Worm (Caenorhabditis elegans) whole organism, L4/young adult: ENCODE results near the gene erh-2.
A peak's percentile ranks its signal among the peaks of the same experiment; 100 is the strongest.

ENCODE experiments used
- W03F9.2 ChIP-seq: fragments of 150-350 bp; optimal IDR thresholded peaks from 2 replicates; lab custom pipeline; 2014; ENCODE audit warnings: missing biosample characterization, missing genetic modification characterization
- dao-5 ChIP-seq: sonication (generic microtip); optimal IDR thresholded peaks from 2 replicates; lab custom pipeline; 2016; ENCODE audit warnings: missing genotype, missing genetic modification characterization, moderate library complexity, missing compliant biosample characterization
- him-1 ChIP-seq: sonication (generic microtip); optimal IDR thresholded peaks from 2 replicates; lab custom pipeline; 2016; ENCODE audit warnings: missing genotype, missing genetic modification reagents, missing genetic modification characterization, missing compliant biosample characterization

The erh-2 gene

DNA sequence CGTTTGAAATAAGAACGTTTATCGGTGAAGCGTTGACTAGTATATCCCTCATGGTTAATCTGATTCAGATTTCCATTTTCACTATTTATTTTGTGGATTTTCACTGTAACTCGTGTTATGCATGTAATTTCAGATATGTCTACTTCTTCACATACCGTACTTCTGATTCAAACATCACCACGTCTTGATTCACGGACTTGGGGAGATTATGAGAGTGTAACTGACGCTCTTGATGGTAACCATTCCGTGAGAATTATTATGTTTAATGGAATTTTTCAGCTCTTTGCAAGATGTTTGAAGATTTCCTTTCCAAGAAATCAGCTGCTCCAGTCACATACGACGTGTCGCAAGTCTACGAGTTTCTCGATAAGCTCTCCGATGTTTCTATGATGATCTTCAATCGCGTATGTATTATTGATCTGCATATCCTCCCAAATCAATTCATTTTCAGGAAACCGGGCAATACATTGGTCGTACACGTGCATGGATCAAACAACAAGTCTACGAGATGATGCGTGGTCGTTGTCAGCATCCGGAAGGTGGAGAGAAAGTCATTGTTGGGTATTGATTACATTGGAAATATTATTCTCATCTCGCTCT, at the start of gene erh-2:
Gene erh-2, plus strand, starts transcription at position 134 of the 600 bp plus-strand sequence.
- TF ChIP-seq him-1 (tag; lab: Kevin White, UChicago) (no peak), dao-5 (tag; lab: Kevin White, UChicago) (no peak), W03F9.2 (tag; lab: Kevin White, UChicago) (no peak)

DNA sequence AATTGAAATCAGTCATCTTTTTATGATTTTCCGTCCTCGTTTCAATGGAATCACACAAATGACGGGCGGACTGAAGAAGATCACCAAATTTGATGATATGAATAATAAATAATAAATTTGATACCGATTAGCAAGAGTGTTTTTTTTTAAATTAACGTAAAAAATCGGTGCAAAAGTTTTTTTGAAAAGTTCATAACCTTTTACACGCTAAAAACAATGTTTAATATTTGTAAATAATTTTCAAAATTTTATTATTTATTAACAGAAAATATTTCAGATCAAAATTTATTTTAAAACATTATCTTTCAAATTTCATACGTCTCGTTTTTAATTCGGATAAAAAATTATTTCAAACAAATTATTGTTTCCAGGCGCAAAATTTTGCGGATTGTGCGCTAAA, 48.1 kb upstream of the erh-2 start, which contains the start of gene M88.3:
Gene M88.3, minus strand, starts transcription at position 101 of the 400 bp plus-strand sequence.
- TF ChIP-seq him-1 (tag; lab: Kevin White, UChicago): no peak
- no peak for TF ChIP-seq W03F9.2 (tag; lab: Kevin White, UChicago)
- no peak for TF ChIP-seq dao-5 (tag; lab: Kevin White, UChicago)

DNA sequence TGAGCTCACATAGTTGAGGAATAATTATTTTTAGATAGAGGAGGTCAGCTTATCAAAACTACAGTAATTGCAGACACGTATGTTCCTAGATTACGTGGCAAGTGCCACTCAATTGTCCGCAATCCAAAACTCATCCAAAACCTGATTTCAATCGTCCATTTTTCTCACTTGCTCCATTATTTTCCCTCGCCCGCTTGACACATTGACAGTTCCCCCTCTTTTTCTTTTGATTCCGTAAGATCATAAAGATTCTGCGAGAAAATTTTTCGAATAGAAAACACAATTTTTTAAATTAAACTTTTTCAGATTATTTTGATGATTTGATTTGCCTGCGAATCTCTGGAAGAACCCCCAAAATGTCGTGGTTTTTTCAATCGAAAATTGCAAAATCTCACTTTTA, 44.3 kb upstream of the erh-2 start, which contains the start of gene M88.4:
Gene M88.4, plus strand, starts transcription at position 301 of the 400 bp plus-strand sequence.
- TF ChIP-seq him-1 (tag; lab: Kevin White, UChicago) (no peak), W03F9.2 (tag; lab: Kevin White, UChicago) (no peak), dao-5 (tag; lab: Kevin White, UChicago) (no peak)

DNA sequence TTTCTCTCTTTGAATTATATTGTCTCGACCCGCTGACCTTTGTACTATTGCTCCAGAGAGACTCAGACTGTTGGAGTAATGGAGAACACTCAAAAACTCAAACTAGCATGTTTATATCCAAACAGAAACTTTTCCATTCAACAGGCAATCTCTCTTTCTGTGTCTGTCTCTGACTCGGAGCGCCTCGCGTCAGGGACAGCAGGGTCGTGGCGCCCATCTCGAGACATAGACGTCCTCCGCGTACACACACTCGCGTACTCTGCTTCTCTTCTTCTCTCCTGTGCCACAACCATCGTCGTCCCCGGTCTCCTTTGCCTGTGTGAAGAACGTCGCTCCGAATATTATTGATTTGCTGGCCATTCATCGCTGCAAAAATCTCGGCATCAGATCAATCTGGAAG, 41.1 kb upstream of the erh-2 start:
- peak; percentile 32 for TF ChIP-seq him-1 (tag; lab: Kevin White, UChicago)
- TF ChIP-seq W03F9.2 (tag; lab: Kevin White, UChicago): peak; percentile 20
- TF ChIP-seq dao-5 (tag; lab: Kevin White, UChicago): no peak

DNA sequence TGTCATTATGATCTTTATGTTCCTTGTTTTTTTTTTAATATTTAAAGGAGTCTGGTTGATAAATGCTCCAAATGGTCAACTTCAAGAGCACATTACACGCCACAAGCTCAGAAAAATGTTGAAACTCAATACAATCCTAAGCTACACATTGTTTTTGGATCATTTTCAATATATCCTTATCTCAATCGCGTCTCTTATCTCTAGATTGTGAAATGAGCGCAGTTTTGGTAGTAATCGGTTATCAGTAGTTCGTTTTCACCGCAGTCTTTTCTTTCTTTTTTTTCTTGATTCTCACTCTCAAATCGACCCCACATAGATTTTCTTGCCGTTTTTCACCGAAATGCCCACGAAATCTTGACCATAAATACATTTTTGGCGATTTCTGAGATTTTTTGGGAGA, 40.2 kb upstream of the erh-2 start:
- TF ChIP-seq him-1 (tag; lab: Kevin White, UChicago) (no peak), W03F9.2 (tag; lab: Kevin White, UChicago) (no peak), dao-5 (tag; lab: Kevin White, UChicago) (no peak)

DNA sequence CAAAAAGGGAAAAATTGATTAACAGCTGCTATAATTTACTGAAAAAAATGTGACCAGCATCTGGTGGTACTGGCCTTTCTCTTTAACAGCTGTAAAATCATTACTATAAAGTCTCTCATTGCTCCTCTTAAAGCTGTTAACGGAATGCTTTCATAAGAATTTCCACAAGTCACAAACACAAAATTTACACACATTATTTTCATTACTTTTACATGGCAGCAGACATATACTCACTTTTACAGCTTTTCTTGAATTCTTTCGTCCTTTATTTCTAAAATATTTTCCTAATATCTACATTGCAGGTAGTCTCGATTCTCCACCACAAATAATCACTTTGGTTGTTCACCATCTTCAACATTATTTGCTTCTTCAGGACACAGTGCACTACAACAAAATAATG, 39.7 kb upstream of the erh-2 start, which contains the start of gene imph-1:
Gene imph-1, plus strand, starts transcription at position 301 of the 400 bp plus-strand sequence.
- no peak for TF ChIP-seq W03F9.2 (tag; lab: Kevin White, UChicago)
- TF ChIP-seq him-1 (tag; lab: Kevin White, UChicago): no peak
- no peak for TF ChIP-seq dao-5 (tag; lab: Kevin White, UChicago)

DNA sequence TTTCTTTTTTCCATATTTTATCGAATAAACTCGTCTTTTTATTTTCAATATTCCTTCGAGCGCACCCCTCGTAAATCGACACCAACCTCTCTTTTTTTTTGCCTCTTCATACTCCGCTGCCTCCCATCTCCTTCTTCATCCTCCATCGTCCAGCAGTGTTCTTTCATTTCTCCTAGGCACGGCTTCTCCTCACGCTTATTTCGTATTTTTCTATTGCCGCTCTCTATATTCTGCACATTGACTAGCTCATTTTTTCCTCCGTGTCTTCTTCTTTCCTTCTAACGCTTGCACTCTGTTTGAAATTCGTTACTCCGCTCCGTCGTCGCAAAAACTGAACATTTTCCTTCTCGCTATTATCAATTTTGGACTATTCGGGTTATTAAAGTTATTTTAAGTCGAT, 37.7 kb upstream of the erh-2 start:
- TF ChIP-seq dao-5 (tag; lab: Kevin White, UChicago): no peak
- TF ChIP-seq him-1 (tag; lab: Kevin White, UChicago): no peak
- TF ChIP-seq W03F9.2 (tag; lab: Kevin White, UChicago): no peak

DNA sequence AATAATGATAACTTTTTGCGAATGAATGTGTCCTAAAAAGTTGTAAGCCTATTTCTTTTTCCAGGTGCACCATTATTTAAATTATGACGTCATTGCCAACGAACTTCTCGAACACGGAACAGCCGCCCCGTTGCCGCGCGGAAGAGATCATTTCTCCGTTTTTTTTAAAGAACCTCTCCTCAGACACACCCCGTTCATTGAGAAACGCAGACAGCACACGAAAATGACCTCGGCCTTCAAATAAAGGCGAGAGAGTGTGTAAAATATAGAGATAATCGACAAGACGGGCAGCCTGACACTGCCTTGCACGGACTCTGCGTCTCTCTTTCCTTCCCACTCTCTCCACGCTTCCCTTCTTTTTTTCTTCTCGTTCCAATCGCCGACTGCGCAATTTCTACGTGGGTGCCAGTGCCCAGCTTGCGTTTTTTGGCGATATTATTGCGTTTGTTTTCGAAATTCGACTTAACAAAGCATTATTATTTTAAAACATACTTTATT, 32.6 kb upstream of the erh-2 start:
- TF ChIP-seq him-1 (tag; lab: Kevin White, UChicago): peak; percentile 7
- no peak for TF ChIP-seq dao-5 (tag; lab: Kevin White, UChicago)
- peak; percentile 34 for TF ChIP-seq W03F9.2 (tag; lab: Kevin White, UChicago)

DNA sequence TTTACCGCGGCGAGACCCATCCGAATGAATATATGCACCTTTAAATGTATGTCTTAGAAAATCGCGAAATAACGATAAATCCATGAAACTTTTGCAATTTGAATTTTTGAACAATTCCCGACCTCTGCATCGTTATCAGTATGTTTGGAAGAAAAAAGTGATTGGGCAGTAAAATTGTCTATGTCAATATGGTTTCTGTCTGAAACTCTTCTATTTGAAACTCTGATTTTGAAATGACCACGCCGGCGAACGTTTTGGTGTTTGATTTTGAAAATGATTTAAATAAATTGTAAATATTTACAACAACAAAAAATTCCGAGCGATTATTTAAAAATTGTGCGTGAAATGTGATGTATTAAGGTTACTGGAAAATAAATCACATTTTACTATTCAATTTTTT, 31.7 kb upstream of the erh-2 start:
- no peak for TF ChIP-seq him-1 (tag; lab: Kevin White, UChicago)
- no peak for TF ChIP-seq dao-5 (tag; lab: Kevin White, UChicago)
- no peak for TF ChIP-seq W03F9.2 (tag; lab: Kevin White, UChicago)

DNA sequence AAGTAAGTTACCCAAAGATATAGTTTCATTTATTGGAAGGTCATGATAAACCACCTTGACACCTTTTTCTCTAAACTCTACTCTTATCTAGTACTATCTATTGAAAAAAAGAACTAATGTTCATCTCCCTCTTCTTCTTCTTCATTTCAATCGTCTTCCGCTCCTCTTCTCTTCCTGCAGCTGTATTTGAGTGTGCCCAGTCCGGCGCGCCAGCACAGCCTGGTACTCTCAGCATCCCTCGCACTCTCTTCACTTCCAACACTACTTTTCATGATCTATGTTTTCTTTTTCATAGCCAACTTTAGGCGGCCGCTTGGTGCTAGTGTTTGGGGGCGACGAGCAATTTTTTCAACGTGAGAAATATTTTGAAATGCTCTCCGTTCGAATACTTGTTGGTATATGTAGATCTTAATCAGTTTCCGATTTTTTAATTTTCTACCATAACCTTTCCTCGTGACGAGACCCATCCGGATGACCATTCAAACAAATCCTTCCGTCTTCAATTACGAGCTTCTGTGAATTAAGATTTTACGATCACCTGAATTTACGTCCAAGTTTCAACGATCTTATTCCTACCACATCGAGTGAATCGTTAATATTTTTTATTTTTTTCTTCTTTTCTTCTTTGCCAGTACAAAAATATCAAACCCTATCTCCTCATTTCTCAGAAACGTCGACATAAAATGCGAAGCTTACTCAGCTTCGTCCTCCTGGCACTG, 30.8 kb upstream of the erh-2 start, which contains the start of gene pan-1:
Gene pan-1, plus strand, starts transcription at position 669 of the 719 bp plus-strand sequence.
- TF ChIP-seq W03F9.2 (tag; lab: Kevin White, UChicago): peak; percentile 43
- no peak for TF ChIP-seq dao-5 (tag; lab: Kevin White, UChicago)

DNA sequence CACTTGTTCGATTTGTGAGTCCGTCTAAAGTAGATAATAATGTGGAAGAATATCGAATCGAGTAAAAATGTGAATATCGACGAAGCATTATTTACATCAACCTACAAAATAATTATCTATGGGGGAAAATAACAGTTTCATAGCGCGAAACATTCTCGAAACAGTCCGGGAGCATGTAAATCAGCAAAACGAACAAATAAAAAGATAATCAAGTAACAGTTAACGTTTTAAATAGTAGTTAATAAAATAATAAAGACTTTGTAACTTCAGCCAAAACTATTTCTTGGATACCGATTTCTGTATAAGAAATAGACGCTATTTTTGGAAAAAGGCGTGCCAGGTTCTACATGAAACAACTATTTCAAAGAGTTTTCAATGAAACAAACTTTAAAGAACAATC, 25.0 kb upstream of the erh-2 start, which contains the start of gene mlcd-1:
Gene mlcd-1, minus strand, starts transcription at position 101 of the 400 bp plus-strand sequence.
- TF ChIP-seq him-1 (tag; lab: Kevin White, UChicago): no peak
- no peak for TF ChIP-seq dao-5 (tag; lab: Kevin White, UChicago)
- TF ChIP-seq W03F9.2 (tag; lab: Kevin White, UChicago): no peak

DNA sequence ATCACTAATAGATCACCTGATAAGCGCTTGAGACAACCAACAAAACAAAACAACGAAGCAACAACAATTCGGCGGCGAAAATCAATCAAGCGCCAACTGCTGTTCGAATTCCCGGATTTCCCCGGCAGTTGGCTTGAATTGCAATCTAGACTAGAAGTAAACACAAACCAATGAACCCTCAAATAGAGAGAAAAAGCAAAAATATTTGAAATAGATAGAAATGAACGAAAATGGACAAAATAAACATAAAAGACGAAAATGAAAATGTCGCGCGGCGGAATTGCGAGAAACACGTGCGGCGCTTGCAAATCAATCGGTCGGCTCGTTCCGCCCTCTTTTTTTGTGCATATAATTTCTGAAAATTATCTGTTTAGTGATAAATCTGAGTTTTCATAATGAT, 24.6 kb upstream of the erh-2 start, which contains the start of gene idhg-1:
Gene idhg-1, plus strand, starts transcription at position 343 of the 400 bp plus-strand sequence.
- TF ChIP-seq dao-5 (tag; lab: Kevin White, UChicago) (peak; percentile 54), W03F9.2 (tag; lab: Kevin White, UChicago) (peak; percentile 80), him-1 (tag; lab: Kevin White, UChicago) (peak; percentile 66)

DNA sequence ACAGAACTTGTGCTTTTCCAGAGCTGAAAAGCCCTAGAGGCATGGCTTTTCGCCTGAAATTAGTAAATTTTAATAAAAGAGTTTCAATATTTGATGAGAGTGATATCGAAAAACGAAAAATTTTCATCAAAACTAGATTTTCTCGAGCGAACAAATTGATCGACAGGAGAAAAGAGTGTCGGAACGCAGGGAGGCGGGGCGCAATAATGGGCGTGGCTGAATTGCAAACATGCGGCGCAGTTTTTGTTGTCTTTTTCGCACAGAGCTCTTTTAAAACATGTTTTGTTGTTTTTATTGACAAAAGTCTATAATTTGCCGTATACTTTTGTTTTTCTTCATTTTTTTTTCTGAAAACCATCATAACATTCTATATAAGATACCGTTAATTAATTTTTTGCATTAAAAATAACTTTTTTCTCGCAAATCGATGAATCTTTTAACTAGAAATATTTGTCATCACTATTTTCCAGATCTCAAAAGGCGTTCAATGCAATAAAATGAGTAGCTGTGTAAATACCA, 14.6 kb upstream of the erh-2 start, which contains the start of the genes sel-5 and wdr-48:
Gene sel-5, minus strand, starts transcription at position 53 of the 519 bp plus-strand sequence.
Gene wdr-48, plus strand, starts transcription at position 469 of the 519 bp plus-strand sequence.
- TF ChIP-seq him-1 (tag; lab: Kevin White, UChicago) (no peak), dao-5 (tag; lab: Kevin White, UChicago) (no peak), W03F9.2 (tag; lab: Kevin White, UChicago) (peak; percentile 48)
